Worm (Caenorhabditis elegans) whole organism, L2 larva: ENCODE data around the gene bpl-1.

Experiments
- C34F6.9 ChIP-seq: fragments of 150-350 bp; optimal IDR thresholded peaks from 2 replicates; lab custom pipeline; 2014; ENCODE audit warnings: missing biosample characterization, missing genetic modification characterization
- F13H6.1 ChIP-seq: sonication (generic microtip); optimal IDR thresholded peaks from 2 replicates; lab custom pipeline; 2016; ENCODE audit warnings: missing genetic modification characterization, missing compliant biosample characterization
- R02D3.7 ChIP-seq: fragments of 150-350 bp; optimal IDR thresholded peaks from 2 replicates; lab custom pipeline; 2014; ENCODE audit warnings: missing biosample characterization, missing genetic modification characterization
- Y55F3AM.14 ChIP-seq: fragments of 200-800 bp; sonication (Bioruptor generic); optimal IDR thresholded peaks from 2 replicates; lab custom pipeline; 2018; ENCODE audit warnings: mild to moderate bottlenecking, missing genetic modification characterization, missing compliant biosample characterization
- ZK546.5 ChIP-seq: sonication (generic microtip); optimal IDR thresholded peaks from 2 replicates; lab custom pipeline; 2017; ENCODE audit warnings: missing biosample characterization, missing genetic modification characterization
- alr-1 ChIP-seq: fragments of 150-350 bp; optimal IDR thresholded peaks from 2 replicates; lab custom pipeline; 2014; ENCODE audit warnings: missing biosample characterization, missing genetic modification characterization
- aly-2 ChIP-seq: fragments of 150-350 bp; optimal IDR thresholded peaks from 2 replicates; lab custom pipeline; 2014; ENCODE audit warnings: missing biosample characterization, missing genetic modification characterization
- ama-1 ChIP-seq: fragments of 150-350 bp; optimal IDR thresholded peaks from 2 replicates; lab custom pipeline; 2018; ENCODE audit warnings: inconsistent platforms
- blmp-1 ChIP-seq: sonication (generic microtip); optimal IDR thresholded peaks from 2 replicates; lab custom pipeline; 2017; ENCODE audit warnings: missing genetic modification characterization, mild to moderate bottlenecking, missing compliant biosample characterization, antibody characterized with exemption, moderate library complexity; ENCODE audit not compliant: insufficient read depth
- ceh-16 ChIP-seq: fragments of 150-350 bp; optimal IDR thresholded peaks from 2 replicates; lab custom pipeline; 2014; ENCODE audit warnings: missing biosample characterization, missing genetic modification characterization
- ceh-82 ChIP-seq: fragments of 150-350 bp; optimal IDR thresholded peaks from 2 replicates; lab custom pipeline; 2014; ENCODE audit warnings: missing biosample characterization, missing genetic modification characterization
- crh-2 ChIP-seq: sonication (generic microtip); optimal IDR thresholded peaks from 2 replicates; lab custom pipeline; 2017; ENCODE audit warnings: missing biosample characterization, missing genetic modification characterization
- dmd-4 ChIP-seq: sonication (generic microtip); optimal IDR thresholded peaks from 2 replicates; lab custom pipeline; 2017; ENCODE audit warnings: missing biosample characterization, missing genetic modification characterization
- egl-27 ChIP-seq: sonication (generic microtip); optimal IDR thresholded peaks from 3 replicates; lab custom pipeline; 2017; ENCODE audit warnings: missing biosample characterization, missing genetic modification reagents, missing genetic modification characterization
- elt-1 ChIP-seq: fragments of 150-350 bp; optimal IDR thresholded peaks from 2 replicates; lab custom pipeline; 2014; ENCODE audit warnings: missing biosample characterization, missing genetic modification characterization
- elt-3 ChIP-seq: sonication (generic microtip); optimal IDR thresholded peaks from 2 replicates; lab custom pipeline; 2017; ENCODE audit warnings: missing biosample characterization, missing genetic modification characterization
- fos-1 ChIP-seq: fragments of 150-350 bp; optimal IDR thresholded peaks from 2 replicates; lab custom pipeline; 2014; ENCODE audit warnings: missing biosample characterization, missing genetic modification characterization
- gmeb-1 ChIP-seq: fragments of 150-350 bp; optimal IDR thresholded peaks from 2 replicates; lab custom pipeline; 2014; ENCODE audit warnings: missing biosample characterization, missing genetic modification characterization
- lin-13 ChIP-seq: fragments of 150-350 bp; optimal IDR thresholded peaks from 2 replicates; lab custom pipeline; 2014; ENCODE audit warnings: missing biosample characterization, missing genetic modification reagents, missing genetic modification characterization
- lin-39 ChIP-seq: fragments of 150-350 bp; optimal IDR thresholded peaks from 2 replicates; lab custom pipeline; 2014; ENCODE audit warnings: missing biosample characterization, missing genetic modification reagents, missing genetic modification characterization
- lsy-2 ChIP-seq, 2 experiments: fragments of 150-350 bp in 1 of 2; sonication (generic microtip) in 1 of 2; optimal IDR thresholded peaks; 2 replicates each; lab custom pipeline; 2014 to 2017; ENCODE audit warnings: missing biosample characterization in 2 of 2, missing genetic modification characterization in 2 of 2
- mab-5 ChIP-seq: fragments of 150-350 bp; optimal IDR thresholded peaks from 2 replicates; lab custom pipeline; 2014; ENCODE audit warnings: missing biosample characterization, missing genetic modification characterization
- mbf-1 ChIP-seq: sonication (generic microtip); optimal IDR thresholded peaks from 2 replicates; lab custom pipeline; 2017; ENCODE audit warnings: missing biosample characterization, missing genetic modification characterization
- mdl-1 ChIP-seq, 2 experiments: fragments of 150-350 bp in 1 of 2; sonication (generic microtip) in 1 of 2; optimal IDR thresholded peaks; 2 replicates each; lab custom pipeline; 2017; ENCODE audit warnings: missing biosample characterization in 2 of 2, missing genetic modification characterization in 2 of 2
- nhr-10 ChIP-seq: sonication (generic microtip); optimal IDR thresholded peaks from 2 replicates; lab custom pipeline; 2017; ENCODE audit warnings: missing biosample characterization, missing genetic modification characterization
- nhr-11 ChIP-seq: fragments of 150-350 bp; optimal IDR thresholded peaks from 2 replicates; lab custom pipeline; 2014; ENCODE audit warnings: missing biosample characterization, missing genetic modification characterization
- nhr-12 ChIP-seq: fragments of 150-350 bp; optimal IDR thresholded peaks from 2 replicates; lab custom pipeline; 2014; ENCODE audit warnings: missing biosample characterization, missing genetic modification characterization
- nhr-129 ChIP-seq: fragments of 150-350 bp; optimal IDR thresholded peaks from 2 replicates; lab custom pipeline; 2014; ENCODE audit warnings: missing biosample characterization, missing genetic modification characterization
- nhr-21 ChIP-seq: fragments of 150-350 bp; optimal IDR thresholded peaks from 2 replicates; lab custom pipeline; 2014; ENCODE audit warnings: missing biosample characterization, missing genetic modification characterization
- nhr-23 ChIP-seq: fragments of 150-350 bp; optimal IDR thresholded peaks from 2 replicates; lab custom pipeline; 2014; ENCODE audit warnings: missing biosample characterization, missing genetic modification reagents, missing genetic modification characterization
- nhr-25 ChIP-seq: fragments of 150-350 bp; sonication (generic microtip); optimal IDR thresholded peaks from 3 replicates; lab custom pipeline; 2014; ENCODE audit warnings: missing biosample characterization, missing genetic modification characterization
- nhr-6 ChIP-seq: fragments of 150-350 bp; optimal IDR thresholded peaks from 2 replicates; lab custom pipeline; 2014; ENCODE audit warnings: missing biosample characterization, missing genetic modification characterization
- nhr-77 ChIP-seq: fragments of 150-350 bp; optimal IDR thresholded peaks from 2 replicates; lab custom pipeline; 2014; ENCODE audit warnings: missing biosample characterization, missing genetic modification characterization
- peb-1 ChIP-seq: fragments of 150-350 bp; optimal IDR thresholded peaks from 2 replicates; lab custom pipeline; 2014; ENCODE audit warnings: missing biosample characterization, missing genetic modification characterization
- sem-4 ChIP-seq: fragments of 150-350 bp; optimal IDR thresholded peaks from 2 replicates; lab custom pipeline; 2014; ENCODE audit warnings: missing biosample characterization, missing genetic modification reagents, missing genetic modification characterization
- sma-3 ChIP-seq: sonication (generic microtip); optimal IDR thresholded peaks from 2 replicates; lab custom pipeline; 2016; ENCODE audit warnings: missing genetic modification reagents, missing genetic modification characterization, missing compliant biosample characterization
- sma-9 ChIP-seq, 2 experiments: fragments of 150-350 bp in 1 of 2; sonication (generic microtip) in 1 of 2; optimal IDR thresholded peaks; 2 replicates each; lab custom pipeline; 2014 to 2016; ENCODE audit warnings: missing genetic modification characterization in 2 of 2, mild to moderate bottlenecking in 1 of 2, missing biosample characterization in 1 of 2, missing compliant biosample characterization in 1 of 2, missing genetic modification reagents in 1 of 2, moderate library complexity in 1 of 2
- snpc-4 ChIP-seq: fragments of 150-350 bp; optimal IDR thresholded peaks from 2 replicates; lab custom pipeline; 2014; ENCODE audit warnings: missing biosample characterization, missing genetic modification characterization
- unc-39 ChIP-seq: fragments of 150-350 bp; optimal IDR thresholded peaks from 2 replicates; lab custom pipeline; 2014; ENCODE audit warnings: missing biosample characterization, missing genetic modification characterization
- unc-55 ChIP-seq: fragments of 150-350 bp; sonication (generic microtip); optimal IDR thresholded peaks from 3 replicates; lab custom pipeline; 2014; ENCODE audit warnings: missing biosample characterization, missing genetic modification reagents, missing genetic modification characterization
- unc-62 ChIP-seq: fragments of 150-350 bp; optimal IDR thresholded peaks from 2 replicates; lab custom pipeline; 2014; ENCODE audit warnings: missing biosample characterization, missing genetic modification reagents, missing genetic modification characterization
- zag-1 ChIP-seq: fragments of 150-350 bp; optimal IDR thresholded peaks from 2 replicates; lab custom pipeline; 2014; ENCODE audit warnings: missing biosample characterization, missing genetic modification characterization
- ztf-1 ChIP-seq: fragments of 200-800 bp; sonication (Bioruptor generic); conservative IDR thresholded peaks from 2 replicates; pipeline ENCODE4 v1.3.6; 2022; ENCODE audit warnings: missing genetic modification characterization, missing compliant biosample characterization
- ztf-11 ChIP-seq: sonication (generic microtip); optimal IDR thresholded peaks from 2 replicates; lab custom pipeline; 2017; ENCODE audit warnings: missing biosample characterization, missing genetic modification characterization
- ztf-4 ChIP-seq: fragments of 150-350 bp; optimal IDR thresholded peaks from 2 replicates; lab custom pipeline; 2014; ENCODE audit warnings: missing biosample characterization, missing genetic modification characterization

The bpl-1 gene

ce11 chrII:6311459-6311858, 37.4 kb downstream of the bpl-1 start:
- no peak for TF ChIP-seq nhr-77 (tag; lab: Kevin White, UChicago)
- TF ChIP-seq lsy-2 (tag; optimal IDR thresholded peaks at IDR 0.05; lab: Kevin White, UChicago): peak in 1 of 2 experiments; percentile 10
- TF ChIP-seq elt-1: no peak

DNA sequence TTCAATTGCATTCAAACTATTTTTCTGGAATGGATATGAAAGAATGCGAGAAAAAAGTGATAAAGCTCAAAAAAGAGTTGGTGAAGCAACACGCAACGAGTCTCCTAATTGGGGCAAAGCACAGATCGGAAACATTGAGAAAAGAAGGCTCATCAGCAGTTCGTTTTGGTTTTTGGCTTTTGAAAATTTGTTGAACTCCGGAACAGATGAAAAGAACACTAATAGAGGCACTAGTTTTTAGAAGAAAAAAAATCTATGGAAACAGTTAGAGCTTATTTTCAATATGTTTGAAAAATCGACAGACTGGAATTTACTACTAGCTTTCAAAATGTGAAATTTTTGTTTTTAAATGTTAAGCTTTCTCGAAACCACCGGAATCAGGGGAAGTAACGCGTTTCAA, 37.9 kb downstream of the bpl-1 start:
- TF ChIP-seq lin-13 (no peak), egl-27 (tag; lab: Kevin White, UChicago) (no peak), sem-4 (tag; lab: Kevin White, UChicago) (no peak), crh-2 (no peak), lin-39 (tag; lab: Kevin White, UChicago) (no peak), mdl-1 (tag; optimal IDR thresholded peaks at IDR 0.05; lab: Kevin White, UChicago) (no peak), nhr-12 (no peak), snpc-4 (tag; lab: Kevin White, UChicago) (no peak)

ce11 chrII:6320655-6321388, 46.8 kb downstream of the bpl-1 start, which contains the start of gene efr-3:
Gene efr-3, minus strand, starts transcription at chrII:6321159.
- TF ChIP-seq ztf-1 (GFP tag; lab: Robert Waterston, UW) (no peak), nhr-10 (tag; lab: Kevin White, UChicago) (no peak), zag-1 (tag; lab: Kevin White, UChicago) (no peak), R02D3.7 (tag; lab: Kevin White, UChicago) (no peak), ceh-16 (no peak), dmd-4 (no peak), sma-9 (GFP tag; optimal IDR thresholded peaks at IDR 0.05; lab: Kevin White, UChicago) (peak; percentile 16), sma-9 (tag; optimal IDR thresholded peaks at IDR 0.05; lab: Kevin White, UChicago) (no peak), alr-1 (tag; lab: Kevin White, UChicago) (no peak), crh-2 (peak; percentile 56), C34F6.9 (tag; lab: Kevin White, UChicago) (peak; percentile 78), F13H6.1 (no peak), peb-1 (no peak), ZK546.5 (tag; lab: Kevin White, UChicago) (no peak), nhr-12 (no peak), mab-5 (tag; lab: Kevin White, UChicago) (peak; percentile 41), unc-39 (tag; lab: Kevin White, UChicago) (no peak), unc-62 (GFP tag; lab: Kevin White, UChicago) (no peak), nhr-6 (no peak), nhr-11 (tag; lab: Kevin White, UChicago) (no peak), snpc-4 (tag; lab: Kevin White, UChicago) (no peak), ama-1 (lab: Kevin White, UChicago) (no peak), ceh-82 (tag; lab: Kevin White, UChicago) (no peak), nhr-129 (tag; lab: Kevin White, UChicago) (no peak), mbf-1 (tag; lab: Kevin White, UChicago) (no peak), unc-55 (GFP tag; lab: Kevin White, UChicago) (peak; percentile 86), fos-1 (no peak), sem-4 (tag; lab: Kevin White, UChicago) (no peak), sma-3 (GFP tag; lab: Kevin White, UChicago) (no peak), nhr-23 (tag; lab: Kevin White, UChicago) (no peak), lin-39 (tag; lab: Kevin White, UChicago) (no peak), blmp-1 (no peak), egl-27 (tag; lab: Kevin White, UChicago) (no peak), aly-2 (tag; lab: Kevin White, UChicago) (no peak), gmeb-1 (peak; percentile 92), lin-13 (peak; percentile 46), ztf-4 (tag; lab: Kevin White, UChicago) (no peak), nhr-25 (tag; lab: Kevin White, UChicago) (no peak), Y55F3AM.14 (GFP tag; lab: Kevin White, UChicago) (no peak), ztf-11 (tag; lab: Kevin White, UChicago) (no peak), elt-3 (no peak), lsy-2 (tag; optimal IDR thresholded peaks at IDR 0.05; lab: Kevin White, UChicago) (peak; percentile 58 to 79), nhr-21 (no peak), nhr-77 (tag; lab: Kevin White, UChicago) (no peak)
